Worm (Caenorhabditis elegans) whole organism, L3 larva: ENCODE results near the gene acox-1.5.

Source experiments
- elt-2 ChIP-seq: sonication (generic microtip); optimal IDR thresholded peaks from 2 replicates; lab custom pipeline; 2016; ENCODE audit warnings: missing genetic modification reagents, mild to moderate bottlenecking, missing genetic modification characterization, missing compliant biosample characterization
- mdl-1 ChIP-seq: fragments of 150-350 bp; optimal IDR thresholded peaks from 2 replicates; lab custom pipeline; 2014; ENCODE audit warnings: missing biosample characterization, missing genetic modification characterization
- nhr-12 ChIP-seq: fragments of 150-350 bp; optimal IDR thresholded peaks from 2 replicates; lab custom pipeline; 2014; ENCODE audit warnings: missing biosample characterization, missing genetic modification characterization
- nhr-25 ChIP-seq: sonication (generic microtip); optimal IDR thresholded peaks from 2 replicates; lab custom pipeline; 2017; ENCODE audit warnings: missing biosample characterization, missing genetic modification characterization
- skn-1 ChIP-seq: fragments of 150-350 bp; optimal IDR thresholded peaks from 2 replicates; lab custom pipeline; 2014; ENCODE audit warnings: missing biosample characterization, missing genetic modification characterization
- ztf-4 ChIP-seq: fragments of 150-350 bp; optimal IDR thresholded peaks from 2 replicates; lab custom pipeline; 2014; ENCODE audit warnings: missing biosample characterization, missing genetic modification characterization

- TF ChIP-seq mdl-1 (no peak), ztf-4 (tag; lab: Kevin White, UChicago) (no peak), elt-2 (tag; lab: Kevin White, UChicago) (no peak), nhr-25 (tag; lab: Kevin White, UChicago) (no peak), nhr-12 (tag; lab: Kevin White, UChicago) (no peak), skn-1 (no peak)
Observed at ce11 chrIII:9556300-9556699, 35.7 kb downstream of the acox-1.5 start, which contains the start of gene ZK1098.11.
